Worm (Caenorhabditis elegans): ENCODE data around the gene twk-35.

twk-35 gene

ce11 chrV:20839307-20839909 lies 23.4 kb upstream of the twk-35 start:
- TF ChIP-seq pes-1 (GFP tag; IDR thresholded peaks at IDR 0.05) (peak; percentile 63), sea-1 (GFP tag; conservative IDR thresholded peaks at IDR 0.05) (0 out of 2 replicates have a peak, but pooled peaks have one; percentile 29)

DNA sequence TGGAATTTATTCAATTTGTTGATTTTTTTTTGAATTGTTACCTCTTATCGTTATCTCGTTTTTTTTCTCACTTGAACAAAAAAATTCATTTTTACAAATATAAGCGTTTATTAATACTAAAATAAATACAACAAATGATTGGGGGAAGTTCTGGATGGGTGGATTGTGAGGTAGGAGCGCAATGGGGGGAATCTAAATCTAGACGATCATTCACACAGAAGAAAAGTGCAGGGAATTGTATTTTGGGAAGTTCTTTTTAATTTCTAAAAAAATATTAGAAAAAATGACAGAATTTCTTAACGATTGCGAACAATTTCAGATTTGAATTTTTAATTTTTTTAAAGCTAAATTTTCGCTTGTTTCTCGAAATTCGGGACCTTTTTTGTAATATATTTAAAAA lies 21.3 kb upstream of the twk-35 start:
- TF ChIP-seq ets-7 (tag; optimal IDR thresholded peaks at IDR 0.05): no peak
- TF ChIP-seq sea-1 (GFP tag; conservative IDR thresholded peaks at IDR 0.05): no peak
- no peak for TF ChIP-seq hmbx-1 (tag; optimal IDR thresholded peaks at IDR 0.05)
- TF ChIP-seq ceh-36 (tag; optimal IDR thresholded peaks at IDR 0.05): no peak
- no peak for TF ChIP-seq tbx-11 (GFP tag; IDR thresholded peaks at IDR 0.05)
- TF ChIP-seq pes-1 (GFP tag; IDR thresholded peaks at IDR 0.05): no peak

ce11 chrV:20845524-20846208 lies 17.1 kb upstream of the twk-35 start, which contains the start of the genes F31D4.2 and fkb-6:
Gene F31D4.2 (minus strand): TSS chrV:20845546.
Gene fkb-6 (plus strand): TSS chrV:20846158.
- peak; percentile 56 for TF ChIP-seq F13C5.2 (tag; optimal IDR thresholded peaks at IDR 0.05)
- TF ChIP-seq tra-4 (tag; optimal IDR thresholded peaks at IDR 0.05): no peak

DNA sequence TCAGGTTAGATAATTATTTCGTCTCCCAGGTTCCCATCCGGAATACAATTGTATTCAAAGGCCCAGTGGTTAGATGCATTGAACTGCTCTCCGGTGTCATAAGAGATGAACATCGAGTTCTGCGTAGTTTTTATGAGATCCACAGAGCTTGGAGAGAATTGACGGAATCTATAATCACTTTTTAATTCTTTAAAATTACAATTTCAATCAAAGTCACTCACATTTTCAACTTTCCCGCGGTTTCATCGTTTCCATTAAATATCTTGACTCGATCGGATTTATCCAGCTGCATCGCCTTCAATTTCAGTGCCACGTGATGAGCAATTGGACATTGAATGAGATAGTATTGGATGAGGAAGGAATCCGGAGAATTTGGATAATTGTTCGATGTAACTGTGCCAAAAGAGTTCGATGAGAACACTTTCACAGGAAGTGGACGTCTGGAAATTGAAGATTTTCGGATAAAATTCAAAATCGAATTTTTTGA lies 15.0 kb upstream of the twk-35 start:
- no peak for TF ChIP-seq ceh-36 (tag; optimal IDR thresholded peaks at IDR 0.05)
- no peak for TF ChIP-seq flt-1 (GFP tag; IDR thresholded peaks at IDR 0.05)

- TF ChIP-seq sea-1 (GFP tag; conservative IDR thresholded peaks at IDR 0.05) (0 out of 2 replicates have a peak, but pooled peaks have one; percentile 6), ceh-36 (tag; optimal IDR thresholded peaks at IDR 0.05) (no peak)
Measured at ce11 chrV:20850580-20850979, 12.2 kb upstream of the twk-35 start, which contains the start of gene clec-264. Gene clec-264 (minus strand): TSS chrV:20850701.

- TF ChIP-seq scrt-1 (GFP tag; IDR thresholded peaks at IDR 0.05) (no peak), ama-1 (optimal IDR thresholded peaks at IDR 0.05) (no peak), hmg-4 (GFP tag; optimal IDR thresholded peaks at IDR 0.05) (peak; percentile 9), pes-1 (GFP tag; IDR thresholded peaks at IDR 0.05) (0 out of 2 replicates have a peak, but pooled peaks have one; percentile 33), F13C5.2 (tag; optimal IDR thresholded peaks at IDR 0.05) (peak; percentile 70)
Measured at ce11 chrV:20851847-20852386, 10.9 kb upstream of the twk-35 start, which contains the start of gene ndua-1. Gene ndua-1 (minus strand): TSS chrV:20851897.

DNA sequence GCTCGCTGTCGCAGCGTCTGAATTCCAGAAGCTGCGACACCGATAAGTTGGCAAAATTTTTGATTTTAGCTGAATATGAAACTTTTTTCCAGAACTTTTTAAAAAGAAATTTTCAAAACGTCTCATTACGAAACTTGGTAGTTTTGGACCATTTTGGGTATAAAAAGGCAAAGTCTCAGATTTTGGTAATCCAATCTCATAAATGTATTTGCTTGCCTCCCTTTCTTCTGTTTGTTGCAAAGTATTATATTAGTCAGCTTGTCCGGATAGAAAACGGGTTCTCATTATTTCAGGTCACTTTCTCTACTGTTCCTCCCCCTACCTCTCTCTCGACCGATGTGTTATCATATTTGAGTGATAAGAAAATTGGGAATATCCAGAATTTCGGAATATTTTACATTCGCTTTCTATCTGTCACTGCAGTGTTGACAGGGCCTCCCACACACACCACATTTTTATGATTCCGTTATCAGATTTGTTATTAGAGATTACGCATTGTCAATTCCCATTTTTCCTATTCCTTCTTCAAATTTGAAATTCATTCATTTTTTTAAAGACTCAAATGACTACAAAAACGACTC lies 9.1 kb upstream of the twk-35 start, which contains the start of gene F31D4.5:
TSS of gene F31D4.5 (plus strand) at position 491 of the 581 bp plus-strand sequence.
- TF ChIP-seq ceh-13 (GFP tag; optimal IDR thresholded peaks at IDR 0.05) (no peak), flt-1 (GFP tag; IDR thresholded peaks at IDR 0.05) (no peak), ets-7 (tag; optimal IDR thresholded peaks at IDR 0.05) (no peak), tbx-11 (GFP tag; IDR thresholded peaks at IDR 0.05) (no peak)

- TF ChIP-seq hmbx-1 (tag; optimal IDR thresholded peaks at IDR 0.05): no peak
- TF ChIP-seq ets-7 (tag; optimal IDR thresholded peaks at IDR 0.05): no peak
- no peak for TF ChIP-seq hnd-1 (tag; optimal IDR thresholded peaks at IDR 0.05)
- TF ChIP-seq tra-4 (tag; optimal IDR thresholded peaks at IDR 0.05): no peak
- no peak for TF ChIP-seq tbx-11 (GFP tag; IDR thresholded peaks at IDR 0.05)
- TF ChIP-seq sea-1 (GFP tag; conservative IDR thresholded peaks at IDR 0.05): no peak
- no peak for TF ChIP-seq ama-1 (optimal IDR thresholded peaks at IDR 0.05)
- no peak for TF ChIP-seq pes-1 (GFP tag; IDR thresholded peaks at IDR 0.05)
- TF ChIP-seq B0310.2 (tag; optimal IDR thresholded peaks at IDR 0.05): no peak
- TF ChIP-seq F13C5.2 (tag; optimal IDR thresholded peaks at IDR 0.05): no peak
- no peak for TF ChIP-seq ceh-13 (GFP tag; optimal IDR thresholded peaks at IDR 0.05)
- TF ChIP-seq scrt-1 (GFP tag; IDR thresholded peaks at IDR 0.05): no peak
- TF ChIP-seq flt-1 (GFP tag; IDR thresholded peaks at IDR 0.05): no peak
- no peak for TF ChIP-seq ceh-36 (tag; optimal IDR thresholded peaks at IDR 0.05)
- no peak for TF ChIP-seq hmg-4 (GFP tag; optimal IDR thresholded peaks at IDR 0.05)
- no peak for TF ChIP-seq aly-1 (tag; optimal IDR thresholded peaks at IDR 0.05)
- no peak for TF ChIP-seq tbx-37 (GFP tag; conservative IDR thresholded peaks at IDR 0.05)
Measured at ce11 chrV:20861080-20861479, 1.7 kb upstream of the twk-35 start, which contains the start of gene try-4. Gene try-4 (minus strand): TSS chrV:20861153.

- TF ChIP-seq ets-7 (tag; optimal IDR thresholded peaks at IDR 0.05) (no peak), ceh-36 (tag; optimal IDR thresholded peaks at IDR 0.05) (no peak), hmg-4 (GFP tag; optimal IDR thresholded peaks at IDR 0.05) (no peak), ceh-13 (GFP tag; optimal IDR thresholded peaks at IDR 0.05) (no peak), tbx-37 (GFP tag; conservative IDR thresholded peaks at IDR 0.05) (no peak), F13C5.2 (tag; optimal IDR thresholded peaks at IDR 0.05) (no peak), scrt-1 (GFP tag; IDR thresholded peaks at IDR 0.05) (no peak), aly-1 (tag; optimal IDR thresholded peaks at IDR 0.05) (no peak), tra-4 (tag; optimal IDR thresholded peaks at IDR 0.05) (no peak), B0310.2 (tag; optimal IDR thresholded peaks at IDR 0.05) (no peak), hmbx-1 (tag; optimal IDR thresholded peaks at IDR 0.05) (no peak), ama-1 (optimal IDR thresholded peaks at IDR 0.05) (no peak), pes-1 (GFP tag; IDR thresholded peaks at IDR 0.05) (no peak), tbx-11 (GFP tag; IDR thresholded peaks at IDR 0.05) (no peak), hnd-1 (tag; optimal IDR thresholded peaks at IDR 0.05) (no peak)
Measured at ce11 chrV:20866406-20866805, 3.6 kb downstream of the twk-35 start.

Data from whole organism, early embryonic.